Worm (Caenorhabditis elegans) whole organism, late embryonic: Measurements from ENCODE around the gene srh-179.

Source experiments
- C38D4.7 ChIP-seq: fragments of 200-800 bp; sonication (Bioruptor generic); optimal IDR thresholded peaks from 2 replicates; lab custom pipeline; 2018; ENCODE audit warnings: mild to moderate bottlenecking, missing genetic modification characterization, moderate library complexity, missing compliant biosample characterization
- ceh-45 ChIP-seq: fragments of 200-800 bp; sonication (Bioruptor generic); IDR thresholded peaks from 2 replicates; pipeline ENCODE4 v1.3.6; 2022; ENCODE audit warnings: missing genetic modification reagents, missing genetic modification characterization, missing compliant biosample characterization
- elt-2 ChIP-seq: sonication (generic microtip); optimal IDR thresholded peaks from 2 replicates; lab custom pipeline; 2016; ENCODE audit warnings: missing genetic modification reagents, missing genetic modification characterization, missing compliant biosample characterization
- lin-11 ChIP-seq: fragments of 200-800 bp; sonication (Bioruptor generic); optimal IDR thresholded peaks from 2 replicates; lab custom pipeline; 2018; ENCODE audit warnings: mild to moderate bottlenecking, missing genetic modification characterization, missing compliant biosample characterization
- nhr-232 ChIP-seq: sonication (generic microtip); optimal IDR thresholded peaks from 2 replicates; lab custom pipeline; 2016; ENCODE audit warnings: missing genetic modification characterization, missing compliant biosample characterization
- pqm-1 ChIP-seq: sonication (generic microtip); optimal IDR thresholded peaks from 2 replicates; lab custom pipeline; 2016; ENCODE audit warnings: missing genetic modification characterization, missing compliant biosample characterization
- ztf-16 ChIP-seq: sonication (generic microtip); optimal IDR thresholded peaks from 2 replicates; lab custom pipeline; 2017; ENCODE audit warnings: missing genetic modification characterization, missing compliant biosample characterization

- no peak for TF ChIP-seq pqm-1 (tag; lab: Kevin White, UChicago)
- TF ChIP-seq nhr-232 = no peak
- no peak for TF ChIP-seq ztf-16 (tag; lab: Kevin White, UChicago)
- no peak for TF ChIP-seq ceh-45 (GFP tag; lab: Robert Waterston, UW)
- TF ChIP-seq elt-2 (tag; lab: Kevin White, UChicago) = no peak
- TF ChIP-seq lin-11 = no peak
- TF ChIP-seq C38D4.7 (GFP tag; lab: Kevin White, UChicago) = no peak
Measured at ce11 chrV:18430826-18431225, 45.4 kb upstream of the srh-179 start.
